Fruit fly (Drosophila melanogaster) Kc167 (cell line): ENCODE results near the gene CG7840.

Experiments
- Myc ChIP-seq: fragments of >200 bp; optimal IDR thresholded peaks from 2 replicates; lab custom pipeline; 2017; ENCODE audit warnings: missing external identifiers
- Sin3A ChIP-seq: fragments of >200 bp; optimal IDR thresholded peaks from 2 replicates; lab custom pipeline; 2018; ENCODE audit warnings: missing external identifiers
- h ChIP-seq: fragments of >200 bp; optimal IDR thresholded peaks from 3 replicates; lab custom pipeline; 2018; ENCODE audit warnings: missing external identifiers
- insv ChIP-seq: fragments of >200 bp; optimal IDR thresholded peaks from 3 replicates; lab custom pipeline; 2018; ENCODE audit warnings: missing external identifiers
- ttk ChIP-seq: sonication (Bioruptor generic); optimal IDR thresholded peaks from 2 replicates; lab custom pipeline; 2017; ENCODE audit warnings: missing external identifiers

DNA sequence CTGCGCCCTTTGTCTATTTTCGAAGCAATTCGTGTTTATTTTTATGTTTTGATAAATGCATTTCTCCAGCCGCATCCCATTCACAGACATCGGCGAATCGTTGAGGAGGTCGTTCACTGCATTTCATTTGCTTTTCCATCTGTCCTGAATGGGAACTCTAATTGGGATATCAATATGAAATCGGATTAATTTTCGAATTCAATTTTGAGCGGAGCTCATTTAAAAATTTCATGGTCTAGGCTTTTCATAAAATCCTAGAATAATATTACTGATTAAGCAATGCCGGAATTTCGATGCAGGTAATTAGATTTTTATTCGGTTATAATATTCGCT is 15.3 kb upstream of the CG7840 start:
- TF ChIP-seq ttk (lab: Kevin White, UChicago) = no peak
- no peak for TF ChIP-seq Sin3A (lab: Kevin White, UChicago)
- TF ChIP-seq insv = no peak
- TF ChIP-seq h (lab: Kevin White, UChicago) = no peak
- no peak for TF ChIP-seq Myc (lab: Kevin White, UChicago)
